Fruit fly (Drosophila melanogaster) whole organism: ENCODE results near the gene Eig71Ed.

Experiments
- CG8478 ChIP-seq: fragments of >200 bp; optimal IDR thresholded peaks from 2 replicates; lab custom pipeline; 2018; ENCODE audit warnings: inconsistent platforms
- Dll ChIP-seq: fragments of >200 bp; optimal IDR thresholded peaks from 2 replicates; lab custom pipeline; 2017
- EcR ChIP-seq, 2 experiments: fragments of >200 bp; optimal IDR thresholded peaks; 2 replicates each; lab custom pipeline; 2017; ENCODE audit warnings: missing biosample characterization in 2 of 2, missing genetic modification characterization in 2 of 2, missing genetic modification reagents in 2 of 2
- pan ChIP-seq: fragments of >200 bp; optimal IDR thresholded peaks from 2 replicates; lab custom pipeline; 2017
- psq ChIP-seq: fragments of >200 bp; optimal IDR thresholded peaks from 2 replicates; lab custom pipeline; 2017
- usp ChIP-seq: fragments of >200 bp; optimal IDR thresholded peaks from 2 replicates; lab custom pipeline; 2017; ENCODE audit warnings: missing biosample characterization, missing genetic modification characterization, mixed read lengths

The Eig71Ed gene

dm6 chr3L:15634368-15635075 lies 17.8 kb upstream of the Eig71Ed start:
- TF ChIP-seq psq (no peak), EcR (GFP tag; optimal IDR thresholded peaks at IDR 0.05; lab: Kevin White, UChicago) (no peak), pan (no peak), Dll (lab: Kevin White, UChicago) (no peak), CG8478 (lab: Kevin White, UChicago) (no peak), usp (GFP tag; lab: Kevin White, UChicago) (no peak)

dm6 chr3L:15636359-15636758 lies 16.0 kb upstream of the Eig71Ed start:
- TF ChIP-seq CG8478 (lab: Kevin White, UChicago) (no peak), pan (no peak)

dm6 chr3L:15636978-15637377 lies 15.4 kb upstream of the Eig71Ed start:
- no peak for TF ChIP-seq Dll (lab: Kevin White, UChicago)

- TF ChIP-seq CG8478 (lab: Kevin White, UChicago) (no peak), psq (no peak), Dll (lab: Kevin White, UChicago) (no peak), EcR (GFP tag; optimal IDR thresholded peaks at IDR 0.05; lab: Kevin White, UChicago) (no peak), usp (GFP tag; lab: Kevin White, UChicago) (no peak), pan (no peak)
Observed at dm6 chr3L:15637618-15638017, 14.7 kb upstream of the Eig71Ed start.

- no peak for TF ChIP-seq CG8478 (lab: Kevin White, UChicago)
- no peak for TF ChIP-seq usp (GFP tag; lab: Kevin White, UChicago)
- TF ChIP-seq pan: no peak
- no peak for TF ChIP-seq psq
- no peak for TF ChIP-seq EcR (GFP tag; optimal IDR thresholded peaks at IDR 0.05; lab: Kevin White, UChicago)
- no peak for TF ChIP-seq Dll (lab: Kevin White, UChicago)
Observed at dm6 chr3L:15638524-15638923, 13.8 kb upstream of the Eig71Ed start.

dm6 chr3L:15639978-15640377 lies 12.4 kb upstream of the Eig71Ed start:
- TF ChIP-seq usp (GFP tag; lab: Kevin White, UChicago): no peak
- TF ChIP-seq CG8478 (lab: Kevin White, UChicago): no peak
- no peak for TF ChIP-seq EcR (GFP tag; optimal IDR thresholded peaks at IDR 0.05; lab: Kevin White, UChicago)
- no peak for TF ChIP-seq Dll (lab: Kevin White, UChicago)
- TF ChIP-seq psq: no peak
- no peak for TF ChIP-seq pan

dm6 chr3L:15641590-15642019 lies 10.7 kb upstream of the Eig71Ed start:
- TF ChIP-seq Dll (lab: Kevin White, UChicago) (no peak), usp (GFP tag; lab: Kevin White, UChicago) (no peak), pan (no peak), CG8478 (lab: Kevin White, UChicago) (no peak), psq (no peak), EcR (GFP tag; optimal IDR thresholded peaks at IDR 0.05; lab: Kevin White, UChicago) (no peak)

dm6 chr3L:15646182-15646581 lies 6.2 kb upstream of the Eig71Ed start:
- TF ChIP-seq psq (no peak), pan (no peak), usp (GFP tag; lab: Kevin White, UChicago) (no peak), EcR (GFP tag; optimal IDR thresholded peaks at IDR 0.05; lab: Kevin White, UChicago) (no peak), CG8478 (lab: Kevin White, UChicago) (no peak), Dll (lab: Kevin White, UChicago) (no peak)

dm6 chr3L:15647712-15648621 lies 4.4 kb upstream of the Eig71Ed start, which contains the start of the genes comm3 and CG43083:
Gene comm3 (minus strand): TSS chr3L:15647762.
Gene CG43083 (plus strand): TSS chr3L:15648571.
- no peak for TF ChIP-seq Dll (lab: Kevin White, UChicago)
- no peak for TF ChIP-seq pan
- TF ChIP-seq psq: no peak
- TF ChIP-seq usp (GFP tag; lab: Kevin White, UChicago): no peak
- TF ChIP-seq CG8478 (lab: Kevin White, UChicago): no peak
- TF ChIP-seq EcR (GFP tag; optimal IDR thresholded peaks at IDR 0.05; lab: Kevin White, UChicago): no peak

dm6 chr3L:15649561-15649960 lies 2.8 kb upstream of the Eig71Ed start, which contains the start of the genes Eig71Ea and Eig71Eb:
Gene Eig71Ea (minus strand): TSS chr3L:15649661.
Gene Eig71Eb (plus strand): TSS chr3L:15649936.
- TF ChIP-seq usp (GFP tag; lab: Kevin White, UChicago) (no peak), psq (no peak), CG8478 (lab: Kevin White, UChicago) (no peak), pan (no peak), EcR (GFP tag; optimal IDR thresholded peaks at IDR 0.05; lab: Kevin White, UChicago) (no peak), Dll (lab: Kevin White, UChicago) (no peak)

dm6 chr3L:15650552-15650951 lies 1.8 kb upstream of the Eig71Ed start, which contains the start of gene CG43084:
Gene CG43084 (plus strand): TSS chr3L:15650852.
- TF ChIP-seq pan (no peak), CG8478 (lab: Kevin White, UChicago) (no peak), Dll (lab: Kevin White, UChicago) (no peak), EcR (GFP tag; optimal IDR thresholded peaks at IDR 0.05; lab: Kevin White, UChicago) (no peak), usp (GFP tag; lab: Kevin White, UChicago) (no peak), psq (no peak)

- TF ChIP-seq CG8478 (lab: Kevin White, UChicago) (no peak), Dll (lab: Kevin White, UChicago) (no peak), EcR (GFP tag; optimal IDR thresholded peaks at IDR 0.05; lab: Kevin White, UChicago) (no peak), psq (no peak), usp (GFP tag; lab: Kevin White, UChicago) (no peak), pan (no peak)
Observed at dm6 chr3L:15655910-15656309, 3.6 kb downstream of the Eig71Ed start, which contains the start of gene Eig71Ee. Gene Eig71Ee (minus strand): TSS chr3L:15656010.
